Worm (Caenorhabditis elegans) whole organism, L1 larva: ENCODE data around the gene fntb-1.

Source experiments
- C16A3.4 ChIP-seq: fragments of 150-350 bp; optimal IDR thresholded peaks from 2 replicates; lab custom pipeline; 2014; ENCODE audit warnings: missing biosample characterization, missing genetic modification characterization
- F16B12.6 ChIP-seq: fragments of 150-350 bp; optimal IDR thresholded peaks from 2 replicates; lab custom pipeline; 2014; ENCODE audit warnings: missing biosample characterization, missing genetic modification characterization
- aha-1 ChIP-seq: fragments of 150-350 bp; optimal IDR thresholded peaks from 2 replicates; lab custom pipeline; 2014; ENCODE audit warnings: missing biosample characterization, missing genetic modification characterization
- blmp-1 ChIP-seq: fragments of 150-350 bp; optimal IDR thresholded peaks from 2 replicates; lab custom pipeline; 2014; ENCODE audit warnings: missing biosample characterization, missing genetic modification characterization
- ceh-82 ChIP-seq, 3 experiments: fragments of 150-350 bp in 1 of 3; sonication (generic microtip) in 2 of 3; optimal IDR thresholded peaks; 2 replicates each; lab custom pipeline; 2014 to 2017; ENCODE audit warnings: missing biosample characterization in 3 of 3, missing genetic modification characterization in 3 of 3
- ceh-88 ChIP-seq: fragments of 200-800 bp; sonication (Bioruptor generic); IDR thresholded peaks from 2 replicates; pipeline ENCODE4 v1.3.6; 2022; ENCODE audit warnings: missing genetic modification characterization, missing compliant biosample characterization
- ces-1 ChIP-seq: fragments of 150-350 bp; optimal IDR thresholded peaks from 2 replicates; lab custom pipeline; 2014; ENCODE audit warnings: missing biosample characterization, missing genetic modification reagents, missing genetic modification characterization
- dpl-1 ChIP-seq, 3 experiments: fragments of 150-350 bp in 2 of 3; sonication (generic microtip) in 1 of 3; optimal IDR thresholded peaks; 2 replicates each; lab custom pipeline; 2014 to 2017; ENCODE audit warnings: missing biosample characterization in 3 of 3, missing genetic modification characterization in 3 of 3, missing genetic modification reagents in 3 of 3
- dsc-1 ChIP-seq: sonication (generic microtip); optimal IDR thresholded peaks from 2 replicates; lab custom pipeline; 2016; ENCODE audit warnings: mild to moderate bottlenecking, missing genetic modification characterization, missing compliant biosample characterization
- efl-1 ChIP-seq, 4 experiments: fragments of 150-350 bp; optimal IDR thresholded peaks in 3 of 4; peaks in 1 of 4; 1 replicate in 1 of 4; 2 replicates in 3 of 4; lab custom pipeline; 2014; ENCODE audit warnings: missing biosample characterization in 2 of 4, missing genetic modification characterization in 2 of 4, missing genetic modification reagents in 2 of 4
- egl-27 ChIP-seq, 2 experiments: fragments of 150-350 bp in 1 of 2; sonication (generic microtip); optimal IDR thresholded peaks; 3 replicates each; lab custom pipeline; 2017 to 2018; ENCODE audit warnings: missing biosample characterization in 2 of 2, missing genetic modification characterization in 2 of 2, missing genetic modification reagents in 2 of 2
- elt-2 ChIP-seq: sonication (generic microtip); optimal IDR thresholded peaks from 2 replicates; lab custom pipeline; 2016; ENCODE audit warnings: missing genetic modification characterization, mild to moderate bottlenecking, inconsistent platforms, missing compliant biosample characterization, missing genetic modification reagents
- fkh-8 ChIP-seq: sonication (generic microtip); optimal IDR thresholded peaks from 2 replicates; lab custom pipeline; 2016; ENCODE audit warnings: mild to moderate bottlenecking, missing genetic modification characterization, missing compliant biosample characterization
- hpl-2 ChIP-seq: fragments of 150-350 bp; optimal IDR thresholded peaks from 2 replicates; lab custom pipeline; 2014; ENCODE audit warnings: missing biosample characterization, missing genetic modification reagents, missing genetic modification characterization
- irx-1 ChIP-seq: sonication (generic microtip); optimal IDR thresholded peaks from 2 replicates; lab custom pipeline; 2016; ENCODE audit warnings: missing genetic modification characterization, missing compliant biosample characterization
- isw-1 ChIP-seq: fragments of 200-800 bp; sonication (Bioruptor generic); IDR thresholded peaks from 2 replicates; pipeline ENCODE4 v1.3.6; 2022; ENCODE audit warnings: missing genetic modification characterization, missing compliant biosample characterization
- jun-1 ChIP-seq: fragments of 150-350 bp; optimal IDR thresholded peaks from 2 replicates; lab custom pipeline; 2014; ENCODE audit warnings: missing biosample characterization, missing genetic modification reagents, missing genetic modification characterization
- lin-14 ChIP-seq: fragments of 200-800 bp; sonication (Bioruptor generic); optimal IDR thresholded peaks from 2 replicates; lab custom pipeline; 2018; ENCODE audit warnings: mild to moderate bottlenecking, missing genetic modification characterization, moderate library complexity, missing compliant biosample characterization
- lin-15B ChIP-seq: fragments of 150-350 bp; sonication (generic microtip); optimal IDR thresholded peaks from 3 replicates; lab custom pipeline; 2014; ENCODE audit warnings: missing biosample characterization, missing genetic modification characterization
- lin-35 ChIP-seq, 2 experiments: fragments of 150-350 bp; optimal IDR thresholded peaks; 2 replicates each; lab custom pipeline; 2014; ENCODE audit warnings: missing biosample characterization in 2 of 2, missing genetic modification characterization in 2 of 2, missing genetic modification reagents in 2 of 2
- lin-39 ChIP-seq: fragments of 150-350 bp; optimal IDR thresholded peaks from 2 replicates; lab custom pipeline; 2014; ENCODE audit warnings: missing biosample characterization, missing genetic modification reagents, missing genetic modification characterization
- lir-3 ChIP-seq: sonication (generic microtip); optimal IDR thresholded peaks from 2 replicates; lab custom pipeline; 2016; ENCODE audit warnings: mild to moderate bottlenecking, missing genetic modification characterization, moderate library complexity, missing compliant biosample characterization; ENCODE audit not compliant: poor library complexity
- lsy-2 ChIP-seq, 2 experiments: fragments of 150-350 bp; optimal IDR thresholded peaks; 2 replicates each; lab custom pipeline; 2014; ENCODE audit warnings: missing biosample characterization in 2 of 2, missing genetic modification characterization in 2 of 2
- nhr-11 ChIP-seq: fragments of 150-350 bp; optimal IDR thresholded peaks from 2 replicates; lab custom pipeline; 2014; ENCODE audit warnings: missing biosample characterization, missing genetic modification characterization
- nhr-19 ChIP-seq: fragments of 200-800 bp; sonication (Bioruptor generic); conservative IDR thresholded peaks from 2 replicates; pipeline ENCODE4 v1.3.6; 2022; ENCODE audit warnings: missing genetic modification characterization, missing compliant biosample characterization
- nhr-20 ChIP-seq: sonication (generic microtip); optimal IDR thresholded peaks from 2 replicates; lab custom pipeline; 2016; ENCODE audit warnings: mild to moderate bottlenecking, missing genetic modification characterization, missing compliant biosample characterization
- nhr-47 ChIP-seq: sonication (generic microtip); optimal IDR thresholded peaks from 2 replicates; lab custom pipeline; 2016; ENCODE audit warnings: mild to moderate bottlenecking, missing genetic modification characterization, moderate library complexity, missing compliant biosample characterization
- nhr-76 ChIP-seq: sonication (generic microtip); optimal IDR thresholded peaks from 2 replicates; lab custom pipeline; 2017; ENCODE audit warnings: missing biosample characterization, missing genetic modification characterization
- nhr-77 ChIP-seq: fragments of 150-350 bp; optimal IDR thresholded peaks from 2 replicates; lab custom pipeline; 2014; ENCODE audit warnings: missing biosample characterization, missing genetic modification characterization
- nhr-85 ChIP-seq: sonication (generic microtip); peaks from one replicate; lab custom pipeline; 2016; ENCODE audit warnings: missing genetic modification characterization, inconsistent platforms, missing compliant biosample characterization
- nhr-90 ChIP-seq: sonication (generic microtip); optimal IDR thresholded peaks from 2 replicates; lab custom pipeline; 2016; ENCODE audit warnings: mild to moderate bottlenecking, missing genetic modification characterization, missing compliant biosample characterization; ENCODE audit not compliant: poor library complexity
- pax-3 ChIP-seq: fragments of 200-800 bp; sonication (Bioruptor generic); optimal IDR thresholded peaks from 2 replicates; lab custom pipeline; 2018; ENCODE audit warnings: mild to moderate bottlenecking, missing genetic modification characterization, moderate library complexity, missing compliant biosample characterization
- rnt-1 ChIP-seq: sonication (generic microtip); optimal IDR thresholded peaks from 2 replicates; lab custom pipeline; 2016; ENCODE audit warnings: mild to moderate bottlenecking, missing genetic modification characterization, moderate library complexity, missing compliant biosample characterization
- skn-1 ChIP-seq: fragments of 150-350 bp; optimal IDR thresholded peaks from 2 replicates; lab custom pipeline; 2014; ENCODE audit warnings: missing biosample characterization, missing genetic modification characterization
- snpc-4 ChIP-seq: fragments of 150-350 bp; optimal IDR thresholded peaks from 2 replicates; lab custom pipeline; 2014; ENCODE audit warnings: missing biosample characterization, missing genetic modification characterization
- sox-4 ChIP-seq: sonication (generic microtip); optimal IDR thresholded peaks from 2 replicates; lab custom pipeline; 2016; ENCODE audit warnings: missing genetic modification characterization, missing compliant biosample characterization
- sptf-1 ChIP-seq: fragments of 150-350 bp; optimal IDR thresholded peaks from 2 replicates; lab custom pipeline; 2014; ENCODE audit warnings: missing biosample characterization, missing genetic modification characterization
- swsn-7 ChIP-seq: sonication (generic microtip); optimal IDR thresholded peaks from 2 replicates; lab custom pipeline; 2016; ENCODE audit warnings: missing genetic modification characterization, missing compliant biosample characterization
- tbx-2 ChIP-seq: sonication (generic microtip); optimal IDR thresholded peaks from 2 replicates; lab custom pipeline; 2016; ENCODE audit warnings: missing genetic modification characterization, missing compliant biosample characterization
- unc-130 ChIP-seq: fragments of 150-350 bp; optimal IDR thresholded peaks from 2 replicates; lab custom pipeline; 2017; ENCODE audit warnings: missing biosample characterization, missing genetic modification characterization, inconsistent platforms
- unc-86 ChIP-seq: sonication (generic microtip); optimal IDR thresholded peaks from 2 replicates; lab custom pipeline; 2016; ENCODE audit warnings: missing genetic modification characterization, missing compliant biosample characterization
- xbp-1 ChIP-seq: sonication (generic microtip); optimal IDR thresholded peaks from 2 replicates; lab custom pipeline; 2016; ENCODE audit warnings: missing genetic modification characterization, missing compliant biosample characterization
- ztf-11 ChIP-seq, 2 experiments: sonication (generic microtip); optimal IDR thresholded peaks; 2 replicates each; lab custom pipeline; 2016 to 2017; ENCODE audit warnings: missing genetic modification characterization in 2 of 2, missing biosample characterization in 1 of 2, missing compliant biosample characterization in 1 of 2

The fntb-1 gene

DNA sequence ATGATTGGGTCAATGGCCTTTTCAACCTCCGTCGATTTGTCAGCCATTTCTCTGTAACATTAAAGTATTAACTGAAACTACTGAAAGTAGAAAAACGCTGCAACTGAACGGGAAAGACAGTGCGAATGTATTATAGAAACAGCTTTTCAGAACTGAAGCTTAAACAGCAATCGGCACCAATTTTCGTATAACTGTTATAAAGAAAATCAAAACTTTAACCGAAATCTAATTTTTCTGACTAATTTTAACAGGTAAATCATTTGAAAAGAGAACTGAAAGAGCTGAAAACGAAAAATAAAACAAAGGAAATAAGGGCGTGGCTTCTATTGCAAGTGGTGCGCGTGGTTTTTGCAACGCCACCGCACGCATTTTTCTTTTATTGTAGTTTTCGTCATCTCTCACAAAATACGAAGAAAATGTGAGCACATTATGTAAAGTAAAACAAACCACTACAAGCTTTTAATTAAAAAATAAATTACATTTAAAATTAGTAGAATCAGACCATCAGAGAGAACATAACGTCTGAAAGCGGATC lies 22.4 kb upstream of the fntb-1 start, which contains the start of gene rrsr-1:
Gene rrsr-1, minus strand, starts transcription at position 51 of the 535 bp plus-strand sequence.
- TF ChIP-seq lin-39 (tag; lab: Kevin White, UChicago), result peak; percentile 6
- TF ChIP-seq elt-2 (tag; lab: Kevin White, UChicago), result no peak
- peak; percentile 47 for TF ChIP-seq nhr-20 (tag; lab: Kevin White, UChicago)
- TF ChIP-seq isw-1 (GFP tag; lab: Robert Waterston, UW), result peak; percentile 3; the same call in 1 of the 2 replicates
- no peak for TF ChIP-seq hpl-2 (GFP tag; lab: Kevin White, UChicago)
- TF ChIP-seq C16A3.4 (tag; lab: Kevin White, UChicago), result peak; percentile 23
- peak; percentile 35 to 47 (median 41) for TF ChIP-seq dpl-1 (GFP tag; optimal IDR thresholded peaks at IDR 0.05; lab: Kevin White, UChicago)
- TF ChIP-seq ztf-11 (tag; optimal IDR thresholded peaks at IDR 0.05; lab: Kevin White, UChicago), result peak in 1 of 2 experiments; percentile 6
- peak; percentile 64 for TF ChIP-seq swsn-7 (tag; lab: Kevin White, UChicago)
- peak; percentile 36 for TF ChIP-seq dsc-1 (tag; lab: Kevin White, UChicago)
- peak; percentile 19 for TF ChIP-seq unc-86 (tag; lab: Kevin White, UChicago)
- TF ChIP-seq lin-14 (GFP tag; lab: Kevin White, UChicago), result no peak
- no peak for TF ChIP-seq nhr-77
- TF ChIP-seq ces-1 (GFP tag; lab: Kevin White, UChicago), result no peak
- peak; percentile 78 for TF ChIP-seq rnt-1 (tag; lab: Kevin White, UChicago)
- no peak for TF ChIP-seq nhr-76 (tag; lab: Kevin White, UChicago)
- TF ChIP-seq sptf-1 (tag; lab: Kevin White, UChicago), result no peak
- TF ChIP-seq nhr-85 (tag; lab: Kevin White, UChicago), result no peak
- TF ChIP-seq snpc-4 (tag; lab: Kevin White, UChicago), result peak; percentile 57
- TF ChIP-seq ceh-88 (GFP tag; lab: Robert Waterston, UW), result no peak
- TF ChIP-seq jun-1, result no peak
- TF ChIP-seq lin-15B (tag; lab: Kevin White, UChicago), result no peak
- peak; percentile 60 for TF ChIP-seq nhr-90
- peak; percentile 25 for TF ChIP-seq pax-3
- TF ChIP-seq aha-1 (tag; lab: Kevin White, UChicago), result no peak
- TF ChIP-seq blmp-1 (tag; lab: Kevin White, UChicago), result peak; percentile 21
- peak; percentile 75 for TF ChIP-seq unc-130 (tag; lab: Kevin White, UChicago)
- TF ChIP-seq tbx-2, result peak; percentile 42
- peak in 1 of 2 experiments; percentile 54 for TF ChIP-seq lin-35 (GFP tag; optimal IDR thresholded peaks at IDR 0.05; lab: Kevin White, UChicago)
- TF ChIP-seq egl-27 (tag; optimal IDR thresholded peaks at IDR 0.05; lab: Kevin White, UChicago), result no peak
- TF ChIP-seq sox-4 (tag; lab: Kevin White, UChicago), result peak; percentile 15
- peak; percentile 68 for TF ChIP-seq nhr-47 (tag; lab: Kevin White, UChicago)
- TF ChIP-seq lsy-2 (tag; optimal IDR thresholded peaks at IDR 0.05; lab: Kevin White, UChicago), result peak in 1 of 2 experiments; percentile 40
- peak; percentile 15 for TF ChIP-seq lir-3
- TF ChIP-seq fkh-8, result no peak
- peak; percentile 49 for TF ChIP-seq xbp-1 (tag; lab: Kevin White, UChicago)
- peak; percentile 42 for TF ChIP-seq nhr-19 (GFP tag; lab: Robert Waterston, UW)
- TF ChIP-seq irx-1 (tag; lab: Kevin White, UChicago), result peak; percentile 29
- TF ChIP-seq skn-1 (tag; lab: Kevin White, UChicago), result peak; percentile 74
- no peak for TF ChIP-seq F16B12.6
- TF ChIP-seq efl-1 (optimal IDR thresholded peaks at IDR 0.05; lab: Kevin White, UChicago), result peak; percentile 49 to 58
- peak; percentile 32 to 96 for TF ChIP-seq efl-1 (GFP tag; optimal IDR thresholded peaks at IDR 0.05 in 1 of 2; lab: Kevin White, UChicago)
- TF ChIP-seq nhr-11, result peak; percentile 2
- TF ChIP-seq ceh-82 (tag; optimal IDR thresholded peaks at IDR 0.05; lab: Kevin White, UChicago), result peak in 2 of 3 experiments; percentile 20 to 34
